Worm (Caenorhabditis elegans): ENCODE results near the gene best-17.

DNA sequence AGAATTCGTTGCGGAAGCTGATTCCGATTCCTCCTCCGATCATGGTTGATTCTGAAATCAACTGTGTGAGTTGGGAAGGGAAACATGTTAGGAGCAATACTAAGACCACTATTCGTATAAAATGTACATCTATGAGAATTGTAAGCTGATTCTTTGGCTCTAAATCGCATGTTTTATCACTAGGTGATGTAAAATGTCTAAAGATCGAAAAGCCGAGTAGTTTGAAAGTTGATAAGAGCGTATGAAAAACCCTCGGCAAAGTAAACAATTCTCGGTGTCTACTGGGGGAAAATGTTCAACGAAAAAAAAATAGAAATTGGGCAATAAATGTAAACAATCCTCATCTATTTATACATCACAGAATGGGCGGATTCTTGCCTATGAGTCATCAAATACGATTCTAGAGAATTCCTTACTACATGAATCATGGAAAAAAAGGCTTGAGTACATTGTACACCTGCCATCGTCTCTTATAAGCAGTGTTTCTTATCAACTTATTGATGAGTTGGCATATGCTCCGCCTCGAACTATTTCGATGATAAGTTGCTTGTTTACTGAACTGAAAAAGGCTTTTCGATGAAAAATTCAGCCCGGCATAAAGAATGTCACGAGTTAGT, 9.0 kb downstream of the best-17 start, which contains the start of gene lec-6:
- TF ChIP-seq ets-7 (tag; optimal IDR thresholded peaks at IDR 0.05) (no peak), ama-1 (optimal IDR thresholded peaks at IDR 0.05) (no peak), flt-1 (GFP tag; IDR thresholded peaks at IDR 0.05) (no peak), hmbx-1 (tag; optimal IDR thresholded peaks at IDR 0.05) (no peak), aly-1 (tag; optimal IDR thresholded peaks at IDR 0.05) (no peak)

All from whole organism, early embryonic.